Worm (Caenorhabditis elegans): ENCODE data around the gene R05H5.7.

Gene R05H5.7

DNA sequence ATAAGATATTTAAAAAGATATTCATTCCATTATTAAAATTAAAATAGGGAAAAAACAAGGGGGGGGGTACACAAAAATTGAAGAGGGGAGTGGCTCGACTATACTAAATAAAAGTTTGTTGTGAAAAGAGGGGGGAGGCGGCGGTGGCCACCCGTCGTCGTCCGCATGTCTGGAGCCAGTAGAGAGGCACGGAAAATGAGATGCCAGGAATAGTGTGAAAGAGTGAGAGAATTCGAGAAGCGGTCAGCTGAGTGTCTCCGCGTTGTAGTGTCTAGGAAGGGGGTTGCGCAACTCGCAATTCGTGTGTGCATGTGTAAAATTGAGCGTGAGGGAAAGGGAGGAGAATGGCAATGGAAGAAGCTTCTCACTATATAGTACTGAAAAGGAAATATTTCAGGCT, 10.0 kb downstream of the R05H5.7 start (continued):
- TF ChIP-seq unc-3 (GFP tag; conservative IDR thresholded peaks at IDR 0.05) = no peak
- TF ChIP-seq unc-3 (tag; optimal IDR thresholded peaks at IDR 0.05) = no peak
- TF ChIP-seq rnt-1 (tag; optimal IDR thresholded peaks at IDR 0.05) = peak; percentile 14
- TF ChIP-seq ceh-22 (tag; optimal IDR thresholded peaks at IDR 0.05) = no peak
- TF ChIP-seq unc-42 (tag; optimal IDR thresholded peaks at IDR 0.05) = peak; percentile 59
- TF ChIP-seq odd-2 (tag; optimal IDR thresholded peaks at IDR 0.05) = no peak
- no peak for TF ChIP-seq F13H6.1 (tag; optimal IDR thresholded peaks at IDR 0.05)
- no peak for TF ChIP-seq C08G9.2 (tag; optimal IDR thresholded peaks at IDR 0.05)
- TF ChIP-seq fax-1 (tag; optimal IDR thresholded peaks at IDR 0.05) = no peak
- peak; percentile 37 for TF ChIP-seq madf-2 (tag; optimal IDR thresholded peaks at IDR 0.05)
- no peak for TF ChIP-seq ceh-48 (tag; optimal IDR thresholded peaks at IDR 0.05)
- TF ChIP-seq unc-86 (tag; optimal IDR thresholded peaks at IDR 0.05) = no peak
- peak; percentile 23 for TF ChIP-seq syd-9 (tag; optimal IDR thresholded peaks at IDR 0.05)
- TF ChIP-seq tbx-7 (tag; optimal IDR thresholded peaks at IDR 0.05) = no peak
- TF ChIP-seq hlh-30 (tag; optimal IDR thresholded peaks at IDR 0.05; ENCODE audit: insufficient read depth) = peak; percentile 81
- TF ChIP-seq ceh-9 (tag; optimal IDR thresholded peaks at IDR 0.05) = no peak
- no peak for TF ChIP-seq C38D4.7 (GFP tag; optimal IDR thresholded peaks at IDR 0.05)
- no peak for TF ChIP-seq ceh-45 (GFP tag; IDR thresholded peaks at IDR 0.05)
- TF ChIP-seq che-1 (tag; optimal IDR thresholded peaks at IDR 0.05) = no peak
- TF ChIP-seq dmd-4 (tag; optimal IDR thresholded peaks at IDR 0.05; ENCODE audit: borderline replicate concordance) = no peak
- no peak for TF ChIP-seq hlh-6 (tag; optimal IDR thresholded peaks at IDR 0.05)
- no peak for TF ChIP-seq npax-4 (tag; optimal IDR thresholded peaks at IDR 0.05)
- no peak for TF ChIP-seq ceh-6 (GFP tag; optimal IDR thresholded peaks at IDR 0.05)
- TF ChIP-seq eyg-1 (tag; optimal IDR thresholded peaks at IDR 0.05) = no peak
- TF ChIP-seq tbx-2 (tag; optimal IDR thresholded peaks at IDR 0.05) = peak; percentile 69
- no peak for TF ChIP-seq ztf-16 (tag; optimal IDR thresholded peaks at IDR 0.05)
- TF ChIP-seq Y22D7AL.16 (tag; optimal IDR thresholded peaks at IDR 0.05) = no peak
- TF ChIP-seq nhr-232 (tag; optimal IDR thresholded peaks at IDR 0.05) = no peak
- TF ChIP-seq pros-1 (tag; optimal IDR thresholded peaks at IDR 0.05) = no peak
- TF ChIP-seq gmeb-2 (tag; optimal IDR thresholded peaks at IDR 0.05) = no peak
- TF ChIP-seq K09A11.1 (tag; optimal IDR thresholded peaks at IDR 0.05; ENCODE audit: insufficient read depth) = no peak
- TF ChIP-seq ahr-1 (tag; optimal IDR thresholded peaks at IDR 0.05) = no peak
- TF ChIP-seq pha-4 (tag; optimal IDR thresholded peaks at IDR 0.05) = no peak
- TF ChIP-seq elt-4 (tag; optimal IDR thresholded peaks at IDR 0.05) = no peak
- peak; percentile 47 for TF ChIP-seq fkh-6 (tag; optimal IDR thresholded peaks at IDR 0.05)

DNA sequence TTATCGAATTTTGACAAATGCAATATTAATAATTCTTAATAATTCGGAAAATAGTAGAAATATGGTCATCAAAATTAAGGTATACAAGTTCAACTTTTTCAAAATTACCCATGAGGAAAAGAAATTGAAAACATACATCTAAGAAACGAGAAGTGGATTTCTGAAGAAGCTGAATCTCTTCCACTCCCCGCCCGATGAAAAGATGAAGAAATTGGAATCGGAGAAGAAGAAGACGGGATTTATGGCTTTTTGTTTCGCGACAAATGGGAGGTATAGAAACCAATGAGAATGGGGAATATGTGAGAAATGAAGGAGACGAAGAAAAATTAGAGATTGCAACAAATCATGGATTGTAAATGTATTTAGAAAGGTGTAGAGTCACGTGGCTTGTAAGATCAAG, 10.8 kb downstream of the R05H5.7 start:
- no peak for TF ChIP-seq ceh-24 (tag; optimal IDR thresholded peaks at IDR 0.05)
- TF ChIP-seq ceh-34 (tag; optimal IDR thresholded peaks at IDR 0.05) = no peak
- no peak for TF ChIP-seq pat-9 (tag; optimal IDR thresholded peaks at IDR 0.05)
- peak; percentile 11 for TF ChIP-seq unc-55 (GFP tag; optimal IDR thresholded peaks at IDR 0.05)

- TF ChIP-seq dve-1 (tag; optimal IDR thresholded peaks at IDR 0.05) (peak; percentile 12), sdc-2 (tag; optimal IDR thresholded peaks at IDR 0.05) (no peak)
Observed at ce11 chrII:10203765-10204164, 11.5 kb downstream of the R05H5.7 start.
